Fruit fly (Drosophila melanogaster) whole organism, embryonic: ENCODE data around the gene vvl.

ENCODE experiments used
- Bdp1 ChIP-seq: fragments of 200-800 bp; sonication (Bioruptor generic); optimal IDR thresholded peaks from 3 replicates; lab custom pipeline; 2016; ENCODE audit warnings: missing biosample characterization, missing genetic modification characterization
- CG10274 ChIP-seq: fragments of 200-800 bp; sonication (Bioruptor generic); optimal IDR thresholded peaks from 3 replicates; lab custom pipeline; 2017; ENCODE audit warnings: missing biosample characterization, mild to moderate bottlenecking, missing genetic modification characterization
- CG10565 ChIP-seq: fragments of 200-800 bp; sonication (Bioruptor generic); optimal IDR thresholded peaks from 3 replicates; lab custom pipeline; 2016; ENCODE audit warnings: missing biosample characterization, mild to moderate bottlenecking, missing genetic modification characterization
- CG11696 ChIP-seq: fragments of 200-800 bp; sonication (Bioruptor generic); IDR thresholded peaks from 2 replicates; pipeline ENCODE4 v1.3.6; 2022; ENCODE audit warnings: missing biosample characterization, missing genetic modification characterization
- CG12299 ChIP-seq: fragments of 200-800 bp; sonication (Bioruptor generic); optimal IDR thresholded peaks from 2 replicates; lab custom pipeline; 2018; ENCODE audit warnings: missing biosample characterization, mild to moderate bottlenecking, missing genetic modification characterization
- CG14860 ChIP-seq: fragments of 200-800 bp; sonication (Bioruptor generic); IDR thresholded peaks from 3 replicates; pipeline ENCODE4 v1.3.6; 2022; ENCODE audit warnings: missing biosample characterization, missing genetic modification characterization; ENCODE audit not compliant: partially characterized antibody
- CG15601 ChIP-seq: fragments of 200-800 bp; sonication (Bioruptor generic); optimal IDR thresholded peaks from 3 replicates; lab custom pipeline; 2019; ENCODE audit warnings: missing biosample characterization, mild to moderate bottlenecking, missing genetic modification characterization, moderate library complexity
- CG1602 ChIP-seq: fragments of 200-800 bp; sonication (Bioruptor generic); optimal IDR thresholded peaks from 3 replicates; lab custom pipeline; 2016; ENCODE audit warnings: missing biosample characterization, missing genetic modification characterization
- CG16779 ChIP-seq: fragments of 200-800 bp; sonication (Bioruptor generic); IDR thresholded peaks from 2 replicates; pipeline ENCODE4 v1.3.6; 2022; ENCODE audit warnings: missing biosample characterization, missing genetic modification characterization
- CG16863 ChIP-seq: fragments of 200-800 bp; sonication (Bioruptor generic); optimal IDR thresholded peaks from 3 replicates; lab custom pipeline; 2016; ENCODE audit warnings: missing biosample characterization, missing genetic modification characterization
- CG17612 ChIP-seq: fragments of 200-800 bp; sonication (Bioruptor generic); IDR thresholded peaks from 2 replicates; pipeline ENCODE4 v1.3.6; 2022; ENCODE audit warnings: missing biosample characterization, missing genetic modification characterization
- CG2199 ChIP-seq: fragments of 200-800 bp; sonication (Bioruptor generic); IDR thresholded peaks from 3 replicates; pipeline ENCODE4 v1.3.6; 2022; ENCODE audit warnings: missing biosample characterization, missing genetic modification characterization
- CG2678 ChIP-seq: fragments of 200-800 bp; sonication (Bioruptor generic); optimal IDR thresholded peaks from 3 replicates; lab custom pipeline; 2019; ENCODE audit warnings: missing biosample characterization, mild to moderate bottlenecking, missing genetic modification characterization, moderate library complexity
- CG2875 ChIP-seq: fragments of 200-800 bp; sonication (Bioruptor generic); optimal IDR thresholded peaks from 2 replicates; lab custom pipeline; 2017; ENCODE audit warnings: missing biosample characterization, mild to moderate bottlenecking, missing genetic modification characterization, missing genetic modification reagents
- CG31224 ChIP-seq: fragments of 200-800 bp; sonication (Bioruptor generic); IDR thresholded peaks from 2 replicates; pipeline ENCODE4 v1.3.6; 2022; ENCODE audit warnings: missing biosample characterization, missing genetic modification characterization
- CG3838 ChIP-seq: fragments of 200-800 bp; sonication (Bioruptor generic); optimal IDR thresholded peaks from 3 replicates; lab custom pipeline; 2016; ENCODE audit warnings: missing biosample characterization, missing genetic modification characterization
- CG4360 ChIP-seq: fragments of 200-800 bp; sonication (Bioruptor generic); IDR thresholded peaks from 2 replicates; pipeline ENCODE4 v1.3.6; 2022; ENCODE audit warnings: missing biosample characterization, missing genetic modification characterization
- CG4707 ChIP-seq: fragments of 200-800 bp; sonication (Bioruptor generic); optimal IDR thresholded peaks from 2 replicates; lab custom pipeline; 2018; ENCODE audit warnings: missing biosample characterization, mild to moderate bottlenecking, missing genetic modification characterization, moderate library complexity
- CG4820 ChIP-seq: fragments of 200-800 bp; sonication (Bioruptor generic); optimal IDR thresholded peaks from 3 replicates; lab custom pipeline; 2016; ENCODE audit warnings: missing biosample characterization, missing genetic modification characterization
- CG6272 ChIP-seq: fragments of 200-800 bp; sonication (Bioruptor generic); IDR thresholded peaks from 2 replicates; pipeline ENCODE4 v1.3.6; 2022; ENCODE audit warnings: missing biosample characterization, missing genetic modification characterization
- CG6689 ChIP-seq: fragments of 200-800 bp; sonication (Bioruptor generic); IDR thresholded peaks from 2 replicates; pipeline ENCODE4 v1.3.6; 2022; ENCODE audit warnings: missing biosample characterization, missing genetic modification characterization
- CG6854 ChIP-seq: fragments of 200-800 bp; sonication (Bioruptor generic); optimal IDR thresholded peaks from 3 replicates; lab custom pipeline; 2017; ENCODE audit warnings: missing biosample characterization, mild to moderate bottlenecking, missing genetic modification characterization
- CG7372 ChIP-seq: fragments of 200-800 bp; sonication (Bioruptor generic); IDR thresholded peaks from 2 replicates; pipeline ENCODE4 v1.3.6; 2022; ENCODE audit warnings: missing biosample characterization, missing genetic modification characterization
- CG7556 ChIP-seq: fragments of 200-800 bp; sonication (Bioruptor generic); optimal IDR thresholded peaks from 2 replicates; lab custom pipeline; 2017; ENCODE audit warnings: missing biosample characterization, mild to moderate bottlenecking, missing genetic modification characterization
- CG7786 ChIP-seq: fragments of 200-800 bp; sonication (Bioruptor generic); optimal IDR thresholded peaks from 2 replicates; lab custom pipeline; 2016; ENCODE audit warnings: missing biosample characterization, missing genetic modification characterization
- CG7839 ChIP-seq: fragments of 200-800 bp; sonication (Bioruptor generic); optimal IDR thresholded peaks from 3 replicates; lab custom pipeline; 2018; ENCODE audit warnings: missing biosample characterization, mild to moderate bottlenecking, missing genetic modification characterization, moderate library complexity
- CG8924 ChIP-seq: fragments of 200-800 bp; optimal IDR thresholded peaks from 3 replicates; lab custom pipeline; 2019; ENCODE audit warnings: missing biosample characterization, mild to moderate bottlenecking, missing genetic modification characterization, moderate library complexity
- D19A ChIP-seq: fragments of 200-800 bp; optimal IDR thresholded peaks from 3 replicates; lab custom pipeline; 2019; ENCODE audit warnings: missing biosample characterization, mild to moderate bottlenecking, missing genetic modification characterization, moderate library complexity
- Hsf ChIP-seq: fragments of 200-800 bp; sonication (Bioruptor generic); optimal IDR thresholded peaks from 3 replicates; lab custom pipeline; 2016; ENCODE audit warnings: missing biosample characterization, missing genetic modification characterization
- Jarid2 ChIP-seq: fragments of 200-800 bp; sonication (Bioruptor generic); optimal IDR thresholded peaks from 3 replicates; lab custom pipeline; 2017; ENCODE audit warnings: mild to moderate bottlenecking, missing biosample characterization, missing genetic modification reagents, missing genetic modification characterization
- NC2β ChIP-seq: fragments of 200-800 bp; sonication (Bioruptor generic); optimal IDR thresholded peaks from 2 replicates; lab custom pipeline; 2016; ENCODE audit warnings: missing biosample characterization, missing genetic modification characterization
- Nf-YA ChIP-seq: fragments of 200-800 bp; sonication (Bioruptor generic); IDR thresholded peaks from 2 replicates; pipeline ENCODE4 v1.3.6; 2022; ENCODE audit warnings: missing biosample characterization, missing genetic modification characterization
- Nf-YC ChIP-seq: fragments of 200-800 bp; optimal IDR thresholded peaks from 3 replicates; lab custom pipeline; 2019; ENCODE audit warnings: missing biosample characterization, mild to moderate bottlenecking, missing genetic modification characterization, moderate library complexity
- Ptx1 ChIP-seq: fragments of 200-800 bp; sonication (Bioruptor generic); IDR thresholded peaks from 2 replicates; pipeline ENCODE4 v1.3.6; 2022; ENCODE audit warnings: missing biosample characterization, missing genetic modification characterization
- ash1 ChIP-seq: fragments of 200-800 bp; sonication (Bioruptor generic); optimal IDR thresholded peaks from 2 replicates; lab custom pipeline; 2018; ENCODE audit warnings: missing biosample characterization, mild to moderate bottlenecking, missing genetic modification characterization
- ato ChIP-seq: fragments of 200-800 bp; sonication (Bioruptor generic); IDR thresholded peaks from 2 replicates; pipeline ENCODE4 v1.3.6; 2022; ENCODE audit warnings: missing biosample characterization, missing genetic modification characterization; ENCODE audit not compliant: partially characterized antibody
- bsh ChIP-seq, 2 experiments: fragments of 200-800 bp; sonication (Bioruptor generic); optimal IDR thresholded peaks; 2 replicates each; lab custom pipeline; 2017 to 2018; ENCODE audit warnings: mild to moderate bottlenecking in 2 of 2, missing biosample characterization in 2 of 2, missing genetic modification characterization in 2 of 2, moderate library complexity in 1 of 2
- cg ChIP-seq: fragments of 200-800 bp; sonication (Bioruptor generic); optimal IDR thresholded peaks from 3 replicates; lab custom pipeline; 2019; ENCODE audit warnings: missing biosample characterization, mild to moderate bottlenecking, missing genetic modification characterization, moderate library complexity
- dmrt11E ChIP-seq: fragments of 200-800 bp; sonication (Bioruptor generic); optimal IDR thresholded peaks from 3 replicates; lab custom pipeline; 2018; ENCODE audit warnings: missing biosample characterization, mild to moderate bottlenecking, missing genetic modification characterization, moderate library complexity
- dpn ChIP-seq, 2 experiments: fragments of 200-800 bp; sonication (Bioruptor generic); optimal IDR thresholded peaks; 3 replicates each; lab custom pipeline; 2016; ENCODE audit warnings: missing biosample characterization in 2 of 2, missing genetic modification characterization in 2 of 2
- fd102C ChIP-seq: fragments of 200-800 bp; sonication (Bioruptor generic); optimal IDR thresholded peaks from 2 replicates; lab custom pipeline; 2018; ENCODE audit warnings: missing biosample characterization, mild to moderate bottlenecking, missing genetic modification characterization, moderate library complexity
- fd3F ChIP-seq: fragments of 200-800 bp; sonication (Bioruptor generic); optimal IDR thresholded peaks from 2 replicates; lab custom pipeline; 2018; ENCODE audit warnings: missing biosample characterization, mild to moderate bottlenecking, missing genetic modification characterization, moderate library complexity
- hb ChIP-seq: fragments of 200-800 bp; sonication (Bioruptor generic); IDR thresholded peaks from 3 replicates; pipeline ENCODE4 v1.3.6; 2022; ENCODE audit warnings: missing biosample characterization, missing genetic modification characterization; ENCODE audit not compliant: partially characterized antibody
- hth ChIP-seq: fragments of >200 bp; optimal IDR thresholded peaks from 2 replicates; lab custom pipeline; 2017; ENCODE audit warnings: inconsistent platforms
- jing ChIP-seq: fragments of 200-800 bp; sonication (Bioruptor generic); optimal IDR thresholded peaks from 2 replicates; lab custom pipeline; 2018; ENCODE audit warnings: missing biosample characterization, mild to moderate bottlenecking, missing genetic modification characterization
- klu ChIP-seq: fragments of 200-800 bp; sonication (Bioruptor generic); IDR thresholded peaks from 2 replicates; pipeline ENCODE4 v1.3.6; 2022; ENCODE audit warnings: missing biosample characterization, missing genetic modification characterization
- org-1 ChIP-seq: fragments of 200-800 bp; sonication (Bioruptor generic); optimal IDR thresholded peaks from 2 replicates; lab custom pipeline; 2017; ENCODE audit warnings: missing biosample characterization, missing genetic modification characterization
- otp ChIP-seq: fragments of 200-800 bp; sonication (Bioruptor generic); IDR thresholded peaks from 3 replicates; pipeline ENCODE4, ENCODE4 v1.3.6; 2022; ENCODE audit warnings: missing biosample characterization, missing genetic modification characterization
- tx ChIP-seq: fragments of 200-800 bp; sonication (Bioruptor generic); optimal IDR thresholded peaks from 2 replicates; lab custom pipeline; 2016; ENCODE audit warnings: missing biosample characterization, missing genetic modification characterization
- wor ChIP-seq: fragments of 200-800 bp; sonication (Bioruptor generic); IDR thresholded peaks from 2 replicates; pipeline ENCODE4 v1.3.6; 2022; ENCODE audit warnings: missing biosample characterization, missing genetic modification characterization

vvl gene

dm6 chr3L:6743346-6744165 lies 46.4 kb upstream of the vvl start (continued):
- no peak for TF ChIP-seq Hsf (GFP tag; lab: Kevin White, UChicago)
- no peak for TF ChIP-seq CG2199 (GFP tag; lab: Robert Waterston, UW)
- no peak for TF ChIP-seq CG8924 (tag; lab: Kevin White, UChicago)
- TF ChIP-seq tx (GFP tag; lab: Kevin White, UChicago) = no peak
- TF ChIP-seq Ptx1 (GFP tag; lab: Robert Waterston, UW) = no peak
- no peak for TF ChIP-seq hb (GFP tag; lab: Robert Waterston, UW)
- peak; percentile 24 for TF ChIP-seq CG7556 (GFP tag; lab: Kevin White, UChicago)
- peak; percentile 97 for TF ChIP-seq cg (GFP tag; lab: Kevin White, UChicago)
- no peak for TF ChIP-seq hth (lab: Kevin White, UChicago)
- 0 out of 3 replicates have a peak, but pooled peaks have one; percentile 34 for TF ChIP-seq otp (GFP tag; lab: Robert Waterston, UW)
- TF ChIP-seq CG1602 = peak; percentile 35
- TF ChIP-seq CG10274 = no peak
- no peak for TF ChIP-seq CG17612 (GFP tag; lab: Robert Waterston, UW)
- no peak for TF ChIP-seq CG6272 (GFP tag; lab: Robert Waterston, UW)
- TF ChIP-seq fd102C = no peak
- no peak; the same call in 1 of the 2 replicates for TF ChIP-seq klu
- no peak for TF ChIP-seq CG2875
- no peak for TF ChIP-seq CG7786
- peak; percentile 39; the same call in 1 of the 2 replicates for TF ChIP-seq ato (GFP tag; lab: Robert Waterston, UW)
- TF ChIP-seq Nf-YA (GFP tag; lab: Robert Waterston, UW) = no peak
- no peak for TF ChIP-seq CG4820
- TF ChIP-seq CG2678 = no peak
- peak; percentile 29 for TF ChIP-seq Nf-YC (tag; lab: Kevin White, UChicago)
- TF ChIP-seq CG15601 (tag; lab: Kevin White, UChicago) = no peak
- no peak for TF ChIP-seq jing (GFP tag; lab: Kevin White, UChicago)
- TF ChIP-seq CG31224 (GFP tag; lab: Robert Waterston, UW) = no peak
- no peak for TF ChIP-seq CG3838
- TF ChIP-seq CG6854 (GFP tag; lab: Kevin White, UChicago) = no peak
- no peak for TF ChIP-seq CG16779
- TF ChIP-seq wor (GFP tag; lab: Robert Waterston, UW) = no peak
- no peak for TF ChIP-seq CG10565
- TF ChIP-seq D19A (tag; lab: Kevin White, UChicago) = no peak
- no peak for TF ChIP-seq CG7372 (GFP tag; lab: Robert Waterston, UW)
- TF ChIP-seq CG4707 (GFP tag; lab: Kevin White, UChicago) = peak; percentile 28
- TF ChIP-seq NC2β = peak; percentile 30
- TF ChIP-seq Jarid2 = no peak
- TF ChIP-seq org-1 (GFP tag; lab: Kevin White, UChicago) = no peak
- peak; percentile 66 for TF ChIP-seq ash1 (GFP tag; lab: Kevin White, UChicago)
- TF ChIP-seq CG7839 (tag; lab: Kevin White, UChicago) = no peak
- TF ChIP-seq fd3F (GFP tag; lab: Kevin White, UChicago) = no peak
- no peak for TF ChIP-seq CG11696 (GFP tag; lab: Robert Waterston, UW)
- peak; percentile 82 for TF ChIP-seq CG4360 (GFP tag; lab: Robert Waterston, UW)
- peak; percentile 21 for TF ChIP-seq CG12299
- TF ChIP-seq Bdp1 = no peak
- no peak for TF ChIP-seq dpn (GFP tag; optimal IDR thresholded peaks at IDR 0.05; lab: Kevin White, UChicago)
- no peak for TF ChIP-seq CG6689 (GFP tag; lab: Robert Waterston, UW)
- TF ChIP-seq CG16863 (GFP tag; lab: Kevin White, UChicago) = no peak
- TF ChIP-seq dmrt11E (tag; lab: Kevin White, UChicago) = peak; percentile 49
- TF ChIP-seq CG14860 (GFP tag; lab: Robert Waterston, UW) = no peak; the same call in 2 of the 3 replicates
- no peak for TF ChIP-seq bsh (GFP tag; optimal IDR thresholded peaks at IDR 0.05; lab: Kevin White, UChicago)
